Worm (Caenorhabditis elegans) whole organism, L1 larva: Measurements from ENCODE around the gene mdt-4.
A peak's percentile ranks its signal among the peaks of the same experiment; 100 is the strongest.

Experiments
- C34B4.2 ChIP-seq: sonication (generic microtip); optimal IDR thresholded peaks from 2 replicates; lab custom pipeline; 2017; ENCODE audit warnings: mild to moderate bottlenecking, missing genetic modification characterization, missing compliant biosample characterization
- alr-1 ChIP-seq: fragments of 200-800 bp; sonication (Bioruptor generic); optimal IDR thresholded peaks from 2 replicates; lab custom pipeline; 2018; ENCODE audit warnings: borderline replicate concordance, mild to moderate bottlenecking, missing genetic modification characterization, missing compliant biosample characterization
- aly-2 ChIP-seq: fragments of 150-350 bp; optimal IDR thresholded peaks from 2 replicates; lab custom pipeline; 2014; ENCODE audit warnings: missing biosample characterization, missing genetic modification characterization
- blmp-1 ChIP-seq: fragments of 150-350 bp; optimal IDR thresholded peaks from 2 replicates; lab custom pipeline; 2014; ENCODE audit warnings: missing biosample characterization, missing genetic modification characterization
- dsc-1 ChIP-seq: sonication (generic microtip); optimal IDR thresholded peaks from 2 replicates; lab custom pipeline; 2016; ENCODE audit warnings: mild to moderate bottlenecking, missing genetic modification characterization, missing compliant biosample characterization
- efl-1 ChIP-seq, 4 experiments: fragments of 150-350 bp; optimal IDR thresholded peaks in 3 of 4; peaks in 1 of 4; 1 replicate in 1 of 4; 2 replicates in 3 of 4; lab custom pipeline; 2014; ENCODE audit warnings: missing biosample characterization in 2 of 4, missing genetic modification characterization in 2 of 4, missing genetic modification reagents in 2 of 4
- efl-3 ChIP-seq: fragments of 200-800 bp; sonication (Bioruptor generic); optimal IDR thresholded peaks from 2 replicates; lab custom pipeline; 2018; ENCODE audit warnings: mild to moderate bottlenecking, missing genetic modification characterization, missing compliant biosample characterization
- egl-13 ChIP-seq: sonication (generic microtip); optimal IDR thresholded peaks from 2 replicates; lab custom pipeline; 2016; ENCODE audit warnings: missing genotype, missing genetic modification reagents, missing genetic modification characterization, missing compliant biosample characterization
- egl-27 ChIP-seq, 2 experiments: fragments of 150-350 bp in 1 of 2; sonication (generic microtip); optimal IDR thresholded peaks; 3 replicates each; lab custom pipeline; 2017 to 2018; ENCODE audit warnings: missing biosample characterization in 2 of 2, missing genetic modification characterization in 2 of 2, missing genetic modification reagents in 2 of 2
- fkh-4 ChIP-seq: sonication (generic microtip); optimal IDR thresholded peaks from 2 replicates; lab custom pipeline; 2016; ENCODE audit warnings: missing compliant biosample characterization, missing genetic modification characterization, borderline replicate concordance
- fos-1 ChIP-seq: fragments of 150-350 bp; optimal IDR thresholded peaks from 2 replicates; lab custom pipeline; 2014; ENCODE audit warnings: missing biosample characterization, missing genetic modification characterization
- grh-1 ChIP-seq: fragments of 200-800 bp; sonication (Bioruptor generic); IDR thresholded peaks from 2 replicates; pipeline ENCODE4 v1.3.6; 2022; ENCODE audit warnings: missing genetic modification reagents, missing genetic modification characterization, missing compliant biosample characterization
- hpl-2 ChIP-seq: fragments of 150-350 bp; optimal IDR thresholded peaks from 2 replicates; lab custom pipeline; 2014; ENCODE audit warnings: missing biosample characterization, missing genetic modification reagents, missing genetic modification characterization
- jun-1 ChIP-seq: fragments of 150-350 bp; optimal IDR thresholded peaks from 2 replicates; lab custom pipeline; 2014; ENCODE audit warnings: missing biosample characterization, missing genetic modification reagents, missing genetic modification characterization
- lin-14 ChIP-seq: fragments of 200-800 bp; sonication (Bioruptor generic); optimal IDR thresholded peaks from 2 replicates; lab custom pipeline; 2018; ENCODE audit warnings: mild to moderate bottlenecking, missing genetic modification characterization, moderate library complexity, missing compliant biosample characterization
- lin-15B ChIP-seq: fragments of 150-350 bp; sonication (generic microtip); optimal IDR thresholded peaks from 3 replicates; lab custom pipeline; 2014; ENCODE audit warnings: missing biosample characterization, missing genetic modification characterization
- lin-39 ChIP-seq: fragments of 150-350 bp; optimal IDR thresholded peaks from 2 replicates; lab custom pipeline; 2014; ENCODE audit warnings: missing biosample characterization, missing genetic modification reagents, missing genetic modification characterization
- mef-2 ChIP-seq: fragments of 150-350 bp; optimal IDR thresholded peaks from 2 replicates; lab custom pipeline; 2014; ENCODE audit warnings: missing biosample characterization, missing genetic modification characterization
- nhr-11 ChIP-seq: fragments of 150-350 bp; optimal IDR thresholded peaks from 2 replicates; lab custom pipeline; 2014; ENCODE audit warnings: missing biosample characterization, missing genetic modification characterization
- nhr-19 ChIP-seq: fragments of 200-800 bp; sonication (Bioruptor generic); conservative IDR thresholded peaks from 2 replicates; pipeline ENCODE4 v1.3.6; 2022; ENCODE audit warnings: missing genetic modification characterization, missing compliant biosample characterization
- nhr-20 ChIP-seq: sonication (generic microtip); optimal IDR thresholded peaks from 2 replicates; lab custom pipeline; 2016; ENCODE audit warnings: mild to moderate bottlenecking, missing genetic modification characterization, missing compliant biosample characterization
- nhr-28 ChIP-seq: fragments of 150-350 bp; optimal IDR thresholded peaks from 2 replicates; lab custom pipeline; 2014; ENCODE audit warnings: missing biosample characterization, missing genetic modification characterization
- nhr-47 ChIP-seq: sonication (generic microtip); optimal IDR thresholded peaks from 2 replicates; lab custom pipeline; 2016; ENCODE audit warnings: mild to moderate bottlenecking, missing genetic modification characterization, moderate library complexity, missing compliant biosample characterization
- nhr-71 ChIP-seq: sonication (generic microtip); optimal IDR thresholded peaks from 2 replicates; lab custom pipeline; 2016; ENCODE audit warnings: mild to moderate bottlenecking, missing genetic modification characterization, moderate library complexity, missing compliant biosample characterization
- nhr-76 ChIP-seq: sonication (generic microtip); optimal IDR thresholded peaks from 2 replicates; lab custom pipeline; 2017; ENCODE audit warnings: missing biosample characterization, missing genetic modification characterization
- nhr-77 ChIP-seq: fragments of 150-350 bp; optimal IDR thresholded peaks from 2 replicates; lab custom pipeline; 2014; ENCODE audit warnings: missing biosample characterization, missing genetic modification characterization
- nhr-84 ChIP-seq: sonication (generic microtip); optimal IDR thresholded peaks from 2 replicates; lab custom pipeline; 2017; ENCODE audit warnings: missing biosample characterization, missing genetic modification characterization
- nhr-85 ChIP-seq: sonication (generic microtip); peaks from one replicate; lab custom pipeline; 2016; ENCODE audit warnings: missing genetic modification characterization, inconsistent platforms, missing compliant biosample characterization
- nhr-90 ChIP-seq: sonication (generic microtip); optimal IDR thresholded peaks from 2 replicates; lab custom pipeline; 2016; ENCODE audit warnings: mild to moderate bottlenecking, missing genetic modification characterization, missing compliant biosample characterization; ENCODE audit not compliant: poor library complexity
- pax-3 ChIP-seq: fragments of 200-800 bp; sonication (Bioruptor generic); optimal IDR thresholded peaks from 2 replicates; lab custom pipeline; 2018; ENCODE audit warnings: mild to moderate bottlenecking, missing genetic modification characterization, moderate library complexity, missing compliant biosample characterization
- rnt-1 ChIP-seq: sonication (generic microtip); optimal IDR thresholded peaks from 2 replicates; lab custom pipeline; 2016; ENCODE audit warnings: mild to moderate bottlenecking, missing genetic modification characterization, moderate library complexity, missing compliant biosample characterization
- tbx-2 ChIP-seq: sonication (generic microtip); optimal IDR thresholded peaks from 2 replicates; lab custom pipeline; 2016; ENCODE audit warnings: missing genetic modification characterization, missing compliant biosample characterization
- tlp-1 ChIP-seq: fragments of 150-350 bp; optimal IDR thresholded peaks from 2 replicates; lab custom pipeline; 2014; ENCODE audit warnings: missing biosample characterization, missing genetic modification characterization
- unc-62 ChIP-seq: fragments of 150-350 bp; optimal IDR thresholded peaks from 2 replicates; lab custom pipeline; 2014; ENCODE audit warnings: missing biosample characterization, missing genetic modification reagents, missing genetic modification characterization
- xbp-1 ChIP-seq: sonication (generic microtip); optimal IDR thresholded peaks from 2 replicates; lab custom pipeline; 2016; ENCODE audit warnings: missing genetic modification characterization, missing compliant biosample characterization
- zip-4 ChIP-seq: fragments of 200-800 bp; sonication (Bioruptor generic); optimal IDR thresholded peaks from 2 replicates; lab custom pipeline; 2018; ENCODE audit warnings: mild to moderate bottlenecking, missing genetic modification characterization, moderate library complexity, missing compliant biosample characterization
- ztf-11 ChIP-seq, 2 experiments: sonication (generic microtip); optimal IDR thresholded peaks; 2 replicates each; lab custom pipeline; 2016 to 2017; ENCODE audit warnings: missing genetic modification characterization in 2 of 2, missing biosample characterization in 1 of 2, missing compliant biosample characterization in 1 of 2
- ztf-4 ChIP-seq: fragments of 150-350 bp; optimal IDR thresholded peaks from 2 replicates; lab custom pipeline; 2014; ENCODE audit warnings: missing biosample characterization, missing genetic modification characterization

mdt-4 gene

DNA sequence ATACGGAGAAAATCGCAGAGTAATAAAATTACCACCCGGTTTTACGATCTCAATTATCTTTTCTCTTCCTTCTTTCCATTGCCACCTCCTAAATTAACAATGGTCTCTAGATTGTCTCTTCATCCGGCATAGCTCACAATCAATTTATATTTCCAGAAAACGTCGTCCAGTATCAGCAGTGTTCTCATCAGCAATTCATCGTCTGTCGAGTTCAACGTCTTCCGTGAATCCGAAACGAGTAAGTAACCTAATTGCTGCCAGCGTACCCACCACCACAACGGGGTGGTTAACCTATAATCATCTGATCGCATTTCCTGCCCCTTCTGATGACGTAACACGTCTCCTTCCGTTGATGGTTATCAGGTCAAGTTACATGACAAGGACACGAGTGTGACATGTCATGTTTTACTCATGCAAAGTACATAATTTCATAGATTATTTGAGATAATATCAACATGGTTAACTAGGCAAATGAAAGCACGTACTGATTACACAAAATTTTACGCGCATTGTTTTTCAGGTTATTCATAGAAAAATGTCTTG, 42.3 kb upstream of the mdt-4 start (continued):
- TF ChIP-seq nhr-11 (tag; lab: Kevin White, UChicago) (no peak), lin-14 (GFP tag; lab: Kevin White, UChicago) (peak; percentile 22), hpl-2 (GFP tag; lab: Kevin White, UChicago) (no peak), nhr-28 (tag; lab: Kevin White, UChicago) (no peak), nhr-71 (tag; lab: Kevin White, UChicago) (peak; percentile 20), aly-2 (tag; lab: Kevin White, UChicago) (no peak), jun-1 (tag; lab: Kevin White, UChicago) (no peak), lin-15B (tag; lab: Kevin White, UChicago) (no peak), C34B4.2 (tag; lab: Kevin White, UChicago) (no peak), xbp-1 (tag; lab: Kevin White, UChicago) (no peak), nhr-76 (no peak), nhr-20 (tag; lab: Kevin White, UChicago) (peak; percentile 34), zip-4 (GFP tag; lab: Kevin White, UChicago) (no peak), nhr-19 (GFP tag; lab: Robert Waterston, UW) (no peak)

DNA sequence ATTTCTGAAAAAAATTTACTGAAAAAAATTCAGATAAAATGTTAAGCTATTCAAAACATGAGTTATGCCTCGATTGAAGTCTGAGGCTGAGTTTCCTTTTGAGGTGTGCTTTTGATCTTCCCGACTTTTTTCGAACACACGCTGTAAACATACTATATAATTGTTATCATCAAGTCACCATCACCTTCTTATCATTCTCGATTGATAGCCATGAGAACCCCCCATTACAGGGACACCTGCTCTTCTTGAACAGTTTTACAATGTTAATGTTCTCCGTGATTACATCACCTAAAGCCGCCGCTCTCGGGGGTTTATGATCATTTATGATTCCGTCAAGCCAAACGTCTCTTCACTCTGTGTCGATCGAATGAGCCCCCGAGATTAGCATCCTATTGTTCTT, 40.4 kb upstream of the mdt-4 start:
- TF ChIP-seq xbp-1 (tag; lab: Kevin White, UChicago): no peak
- no peak for TF ChIP-seq efl-1 (optimal IDR thresholded peaks at IDR 0.05; lab: Kevin White, UChicago)
- peak in 1 of 2 experiments; percentile 29 for TF ChIP-seq efl-1 (GFP tag; optimal IDR thresholded peaks at IDR 0.05 in 1 of 2; lab: Kevin White, UChicago)

DNA sequence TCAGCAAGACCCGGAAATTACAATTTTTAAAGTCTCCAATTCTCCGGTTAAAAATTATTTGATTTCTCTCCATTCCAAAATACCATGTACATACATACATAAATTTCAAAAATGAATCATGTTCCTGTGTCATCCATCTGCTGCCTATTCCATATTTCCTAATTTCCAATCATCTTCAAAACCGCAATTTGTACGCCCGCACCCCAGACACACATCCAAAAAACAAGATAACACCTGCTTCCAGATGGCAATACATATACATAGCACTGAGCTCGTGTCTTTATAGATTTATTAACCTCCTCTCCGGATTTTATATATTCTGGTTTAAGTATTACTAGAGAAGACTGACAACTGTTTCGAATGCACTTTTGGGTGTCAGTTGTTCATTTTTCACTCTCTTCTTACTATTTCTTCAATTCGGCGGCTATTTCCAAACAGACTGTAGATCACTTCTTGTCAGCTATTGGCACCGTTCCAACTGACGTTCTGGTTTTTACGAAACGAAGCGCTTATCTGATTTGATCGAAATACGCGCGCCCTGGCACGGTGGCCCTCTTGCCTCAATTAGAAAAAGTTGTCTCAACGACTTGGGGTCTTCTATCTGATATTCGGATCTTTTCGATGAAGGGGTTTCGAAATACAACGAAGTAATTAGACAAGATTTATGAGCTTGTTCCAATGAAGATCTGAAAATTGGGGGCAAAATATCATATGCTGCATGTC, 38.1 kb upstream of the mdt-4 start:
- TF ChIP-seq lin-14 (GFP tag; lab: Kevin White, UChicago) (peak; percentile 14), nhr-85 (tag; lab: Kevin White, UChicago) (peak; percentile 66), tbx-2 (peak; percentile 58), efl-1 (optimal IDR thresholded peaks at IDR 0.05; lab: Kevin White, UChicago) (no peak), efl-1 (GFP tag; optimal IDR thresholded peaks at IDR 0.05 in 1 of 2; lab: Kevin White, UChicago) (peak in 1 of 2 experiments; percentile 64), ztf-11 (tag; optimal IDR thresholded peaks at IDR 0.05; lab: Kevin White, UChicago) (peak in 1 of 2 experiments; percentile 87), blmp-1 (peak; percentile 11), fos-1 (tag; lab: Kevin White, UChicago) (no peak), nhr-77 (no peak)

- TF ChIP-seq ztf-4 (no peak), mef-2 (tag; lab: Kevin White, UChicago) (no peak), efl-3 (no peak), alr-1 (no peak), tlp-1 (tag; lab: Kevin White, UChicago) (no peak), nhr-84 (no peak), grh-1 (GFP tag; lab: Robert Waterston, UW) (no peak), dsc-1 (no peak), pax-3 (tag; lab: Kevin White, UChicago) (no peak), fkh-4 (tag; lab: Kevin White, UChicago) (no peak), nhr-76 (no peak), lin-39 (no peak), zip-4 (GFP tag; lab: Kevin White, UChicago) (no peak), nhr-47 (tag; lab: Kevin White, UChicago) (no peak), unc-62 (GFP tag; lab: Kevin White, UChicago) (no peak), rnt-1 (no peak), egl-27 (tag; optimal IDR thresholded peaks at IDR 0.05; lab: Kevin White, UChicago) (no peak), xbp-1 (tag; lab: Kevin White, UChicago) (no peak), nhr-90 (tag; lab: Kevin White, UChicago) (no peak), egl-13 (no peak)
These were observed 31.6 kb upstream of the mdt-4 start for ce11 chrII:4975311-4975710.
